Worm (Caenorhabditis elegans): Measurements from ENCODE around the gene C31H1.1.

C31H1.1 gene

ce11 chrIV:5766804-5767203 is 30.4 kb upstream of the C31H1.1 start:
- TF ChIP-seq nhr-25 (tag; optimal IDR thresholded peaks at IDR 0.05) (no peak), fos-1 (tag; optimal IDR thresholded peaks at IDR 0.05) (no peak), unc-62 (GFP tag; optimal IDR thresholded peaks at IDR 0.05) (no peak), blmp-1 (tag; optimal IDR thresholded peaks at IDR 0.05; ENCODE audit: insufficient read depth) (no peak), crh-2 (tag; optimal IDR thresholded peaks at IDR 0.05) (no peak), peb-1 (tag; optimal IDR thresholded peaks at IDR 0.05) (no peak), zag-1 (tag; optimal IDR thresholded peaks at IDR 0.05) (no peak), aly-2 (tag; optimal IDR thresholded peaks at IDR 0.05) (no peak), F13H6.1 (tag; optimal IDR thresholded peaks at IDR 0.05) (no peak), nhr-12 (tag; optimal IDR thresholded peaks at IDR 0.05) (no peak), nhr-77 (tag; optimal IDR thresholded peaks at IDR 0.05) (no peak), ZK546.5 (tag; optimal IDR thresholded peaks at IDR 0.05) (no peak), egl-27 (tag; optimal IDR thresholded peaks at IDR 0.05) (no peak)

ce11 chrIV:5778342-5778741 is 18.9 kb upstream of the C31H1.1 start:
- TF ChIP-seq R02D3.7 (tag; optimal IDR thresholded peaks at IDR 0.05): no peak
- no peak for TF ChIP-seq ceh-16 (tag; optimal IDR thresholded peaks at IDR 0.05)
- no peak for TF ChIP-seq mbf-1 (tag; optimal IDR thresholded peaks at IDR 0.05)
- peak; percentile 19 for TF ChIP-seq nhr-25 (tag; optimal IDR thresholded peaks at IDR 0.05)
- peak; percentile 6 for TF ChIP-seq fos-1 (tag; optimal IDR thresholded peaks at IDR 0.05)
- peak; percentile 46 for TF ChIP-seq nhr-21 (tag; optimal IDR thresholded peaks at IDR 0.05)
- peak in 1 of 2 experiments; percentile 3 for TF ChIP-seq lsy-2 (tag; optimal IDR thresholded peaks at IDR 0.05)
- TF ChIP-seq nhr-12 (tag; optimal IDR thresholded peaks at IDR 0.05): no peak
- no peak for TF ChIP-seq ztf-4 (tag; optimal IDR thresholded peaks at IDR 0.05)
- no peak for TF ChIP-seq nhr-23 (tag; optimal IDR thresholded peaks at IDR 0.05)
- TF ChIP-seq gmeb-1 (tag; optimal IDR thresholded peaks at IDR 0.05): peak; percentile 64
- TF ChIP-seq ztf-11 (tag; optimal IDR thresholded peaks at IDR 0.05): no peak
- TF ChIP-seq aly-2 (tag; optimal IDR thresholded peaks at IDR 0.05): no peak
- TF ChIP-seq ZK546.5 (tag; optimal IDR thresholded peaks at IDR 0.05): no peak
- TF ChIP-seq ama-1 (optimal IDR thresholded peaks at IDR 0.05): no peak
- no peak for TF ChIP-seq elt-3 (tag; optimal IDR thresholded peaks at IDR 0.05)
- TF ChIP-seq nhr-77 (tag; optimal IDR thresholded peaks at IDR 0.05): no peak
- TF ChIP-seq F13H6.1 (tag; optimal IDR thresholded peaks at IDR 0.05): peak; percentile 57
- TF ChIP-seq nhr-11 (tag; optimal IDR thresholded peaks at IDR 0.05): no peak
- no peak for TF ChIP-seq Y55F3AM.14 (GFP tag; optimal IDR thresholded peaks at IDR 0.05)
- TF ChIP-seq sem-4 (tag; optimal IDR thresholded peaks at IDR 0.05): no peak
- no peak for TF ChIP-seq unc-55 (GFP tag; optimal IDR thresholded peaks at IDR 0.05)
- TF ChIP-seq snpc-4 (tag; optimal IDR thresholded peaks at IDR 0.05): no peak
- peak; percentile 55 for TF ChIP-seq sma-9 (GFP tag; optimal IDR thresholded peaks at IDR 0.05)
- no peak for TF ChIP-seq sma-9 (tag; optimal IDR thresholded peaks at IDR 0.05)
- TF ChIP-seq sma-3 (GFP tag; optimal IDR thresholded peaks at IDR 0.05): peak; percentile 82
- no peak for TF ChIP-seq ceh-82 (tag; optimal IDR thresholded peaks at IDR 0.05)
- no peak for TF ChIP-seq unc-39 (tag; optimal IDR thresholded peaks at IDR 0.05)
- TF ChIP-seq crh-2 (tag; optimal IDR thresholded peaks at IDR 0.05): peak; percentile 71
- TF ChIP-seq mdl-1 (tag; optimal IDR thresholded peaks at IDR 0.05): no peak
- TF ChIP-seq dmd-4 (tag; optimal IDR thresholded peaks at IDR 0.05): no peak
- TF ChIP-seq lin-11 (tag; optimal IDR thresholded peaks at IDR 0.05): no peak
- TF ChIP-seq zag-1 (tag; optimal IDR thresholded peaks at IDR 0.05): no peak
- no peak for TF ChIP-seq ztf-1 (GFP tag; conservative IDR thresholded peaks at IDR 0.05)
- TF ChIP-seq mab-5 (tag; optimal IDR thresholded peaks at IDR 0.05): no peak
- TF ChIP-seq lin-39 (tag; optimal IDR thresholded peaks at IDR 0.05): no peak
- TF ChIP-seq lin-13 (GFP tag; optimal IDR thresholded peaks at IDR 0.05): no peak
- peak; percentile 35 for TF ChIP-seq blmp-1 (tag; optimal IDR thresholded peaks at IDR 0.05; ENCODE audit: insufficient read depth)
- TF ChIP-seq nhr-129 (tag; optimal IDR thresholded peaks at IDR 0.05): peak; percentile 55
- no peak for TF ChIP-seq nhr-237 (tag; optimal IDR thresholded peaks at IDR 0.05)
- no peak for TF ChIP-seq nhr-10 (tag; optimal IDR thresholded peaks at IDR 0.05)
- TF ChIP-seq egl-27 (tag; optimal IDR thresholded peaks at IDR 0.05): peak; percentile 55
- no peak for TF ChIP-seq elt-1 (tag; optimal IDR thresholded peaks at IDR 0.05)
- TF ChIP-seq C34F6.9 (tag; optimal IDR thresholded peaks at IDR 0.05): no peak
- no peak for TF ChIP-seq unc-62 (GFP tag; optimal IDR thresholded peaks at IDR 0.05)
- TF ChIP-seq peb-1 (tag; optimal IDR thresholded peaks at IDR 0.05): no peak
- no peak for TF ChIP-seq skn-1 (tag; optimal IDR thresholded peaks at IDR 0.05)
- no peak for TF ChIP-seq alr-1 (tag; optimal IDR thresholded peaks at IDR 0.05)
- TF ChIP-seq nhr-6 (tag; optimal IDR thresholded peaks at IDR 0.05): peak; percentile 4
